Worm (Caenorhabditis elegans) whole organism, L3 larva: ENCODE data around the gene C56G2.22.

ENCODE experiments used
- R02D3.7 ChIP-seq: fragments of 150-350 bp; optimal IDR thresholded peaks from 2 replicates; lab custom pipeline; 2014; ENCODE audit warnings: missing biosample characterization, missing genetic modification characterization
- ceh-16 ChIP-seq: sonication (generic microtip); optimal IDR thresholded peaks from 2 replicates; lab custom pipeline; 2017; ENCODE audit warnings: missing biosample characterization, missing genetic modification characterization
- ceh-28 ChIP-seq: fragments of 150-350 bp; optimal IDR thresholded peaks from 2 replicates; lab custom pipeline; 2014; ENCODE audit warnings: missing biosample characterization, missing genetic modification reagents, missing genetic modification characterization
- ceh-82 ChIP-seq: fragments of 150-350 bp; optimal IDR thresholded peaks from 2 replicates; lab custom pipeline; 2014; ENCODE audit warnings: missing biosample characterization, missing genetic modification characterization
- elt-1 ChIP-seq: fragments of 150-350 bp; optimal IDR thresholded peaks from 2 replicates; lab custom pipeline; 2014; ENCODE audit warnings: missing biosample characterization, missing genetic modification characterization
- elt-2 ChIP-seq: sonication (generic microtip); optimal IDR thresholded peaks from 2 replicates; lab custom pipeline; 2016; ENCODE audit warnings: missing genetic modification reagents, mild to moderate bottlenecking, missing genetic modification characterization, missing compliant biosample characterization
- elt-3 ChIP-seq, 3 experiments: fragments of 150-350 bp in 1 of 3; sonication (generic microtip) in 2 of 3; optimal IDR thresholded peaks; 2 replicates in 2 of 3; 4 replicates in 1 of 3; lab custom pipeline; 2014 to 2017; ENCODE audit warnings: missing biosample characterization in 3 of 3, missing genetic modification characterization in 3 of 3
- eor-1 ChIP-seq, 2 experiments: fragments of 150-350 bp; optimal IDR thresholded peaks; 2 replicates each; lab custom pipeline; 2014 to 2018; ENCODE audit warnings: missing biosample characterization in 2 of 2, missing genetic modification characterization in 2 of 2
- fkh-10 ChIP-seq: sonication (generic microtip); optimal IDR thresholded peaks from 2 replicates; lab custom pipeline; 2017; ENCODE audit warnings: missing biosample characterization, missing genetic modification reagents, missing genetic modification characterization
- fkh-2 ChIP-seq: fragments of 150-350 bp; optimal IDR thresholded peaks from 2 replicates; lab custom pipeline; 2014; ENCODE audit warnings: missing biosample characterization, missing genetic modification reagents, missing genetic modification characterization
- fos-1 ChIP-seq: fragments of 150-350 bp; optimal IDR thresholded peaks from 2 replicates; lab custom pipeline; 2014; ENCODE audit warnings: missing biosample characterization, missing genetic modification characterization
- hmg-11 ChIP-seq: sonication (generic microtip); optimal IDR thresholded peaks from 2 replicates; lab custom pipeline; 2016; ENCODE audit warnings: missing genetic modification characterization, missing compliant biosample characterization
- jun-1 ChIP-seq: fragments of 150-350 bp; optimal IDR thresholded peaks from 2 replicates; lab custom pipeline; 2014; ENCODE audit warnings: missing biosample characterization, missing genetic modification reagents, missing genetic modification characterization
- lin-15B ChIP-seq: fragments of 150-350 bp; optimal IDR thresholded peaks from 2 replicates; lab custom pipeline; 2014; ENCODE audit warnings: missing biosample characterization, missing genetic modification characterization
- lin-39 ChIP-seq: fragments of 150-350 bp; optimal IDR thresholded peaks from 2 replicates; lab custom pipeline; 2018; ENCODE audit warnings: missing biosample characterization, missing genetic modification reagents, missing genetic modification characterization
- mdl-1 ChIP-seq: fragments of 150-350 bp; optimal IDR thresholded peaks from 2 replicates; lab custom pipeline; 2014; ENCODE audit warnings: missing biosample characterization, missing genetic modification characterization
- mml-1 ChIP-seq: fragments of 150-350 bp; sonication (generic microtip); optimal IDR thresholded peaks from 3 replicates; lab custom pipeline; 2014; ENCODE audit warnings: missing biosample characterization, missing genetic modification characterization
- nfya-1 ChIP-seq: sonication (generic microtip); optimal IDR thresholded peaks from 2 replicates; lab custom pipeline; 2017; ENCODE audit warnings: missing genetic modification characterization, mild to moderate bottlenecking, missing compliant biosample characterization, antibody characterized with exemption, moderate library complexity; ENCODE audit not compliant: insufficient read depth
- nhr-11 ChIP-seq: fragments of 150-350 bp; optimal IDR thresholded peaks from 2 replicates; lab custom pipeline; 2014; ENCODE audit warnings: missing biosample characterization, missing genetic modification characterization
- nhr-23 ChIP-seq: fragments of 150-350 bp; optimal IDR thresholded peaks from 2 replicates; lab custom pipeline; 2014; ENCODE audit warnings: missing biosample characterization, missing genetic modification reagents, missing genetic modification characterization
- nhr-25 ChIP-seq: sonication (generic microtip); optimal IDR thresholded peaks from 2 replicates; lab custom pipeline; 2017; ENCODE audit warnings: missing biosample characterization, missing genetic modification characterization
- nhr-28 ChIP-seq: fragments of 150-350 bp; optimal IDR thresholded peaks from 2 replicates; lab custom pipeline; 2014; ENCODE audit warnings: missing biosample characterization, missing genetic modification characterization
- nhr-43 ChIP-seq: sonication (generic microtip); optimal IDR thresholded peaks from 2 replicates; lab custom pipeline; 2016; ENCODE audit warnings: mild to moderate bottlenecking, missing genetic modification characterization, missing compliant biosample characterization; ENCODE audit not compliant: poor library complexity, severe bottlenecking
- nhr-67 ChIP-seq: fragments of 150-350 bp; optimal IDR thresholded peaks from 2 replicates; lab custom pipeline; 2014; ENCODE audit warnings: missing biosample characterization, missing genetic modification characterization
- pha-4 ChIP-seq: fragments of 150-350 bp; optimal IDR thresholded peaks from 2 replicates; lab custom pipeline; 2014; ENCODE audit warnings: missing biosample characterization, missing genetic modification reagents, missing genetic modification characterization
- pqm-1 ChIP-seq: fragments of 150-350 bp; optimal IDR thresholded peaks from 2 replicates; lab custom pipeline; 2017; ENCODE audit warnings: missing biosample characterization, missing genetic modification characterization, inconsistent platforms
- sea-2 ChIP-seq: fragments of 150-350 bp; sonication (generic microtip); optimal IDR thresholded peaks from 4 replicates; lab custom pipeline; 2014; ENCODE audit warnings: missing biosample characterization, missing genetic modification reagents, missing genetic modification characterization
- skn-1 ChIP-seq: fragments of 150-350 bp; optimal IDR thresholded peaks from 2 replicates; lab custom pipeline; 2014; ENCODE audit warnings: missing biosample characterization, missing genetic modification characterization
- snpc-4 ChIP-seq: fragments of 150-350 bp; optimal IDR thresholded peaks from 2 replicates; lab custom pipeline; 2014; ENCODE audit warnings: missing biosample characterization, missing genetic modification characterization
- tbx-2 ChIP-seq: sonication (generic microtip); optimal IDR thresholded peaks from 2 replicates; lab custom pipeline; 2016; ENCODE audit warnings: mild to moderate bottlenecking, missing genetic modification characterization, missing compliant biosample characterization
- unc-39 ChIP-seq: sonication (generic microtip); optimal IDR thresholded peaks from 4 replicates; lab custom pipeline; 2017; ENCODE audit warnings: missing biosample characterization, missing genetic modification characterization
- unc-62 ChIP-seq: fragments of 150-350 bp; sonication (generic microtip); optimal IDR thresholded peaks from 4 replicates; lab custom pipeline; 2014; ENCODE audit warnings: missing biosample characterization, missing genetic modification reagents, missing genetic modification characterization
- ztf-11 ChIP-seq: fragments of 150-350 bp; optimal IDR thresholded peaks from 2 replicates; lab custom pipeline; 2014; ENCODE audit warnings: missing biosample characterization, missing genetic modification characterization
- ztf-4 ChIP-seq: fragments of 150-350 bp; optimal IDR thresholded peaks from 2 replicates; lab custom pipeline; 2014; ENCODE audit warnings: missing biosample characterization, missing genetic modification characterization

The C56G2.22 gene

ce11 chrIII:6358704-6359103 lies 12.5 kb downstream of the C56G2.22 start:
- no peak for TF ChIP-seq fkh-2 (tag; lab: Kevin White, UChicago)
- no peak for TF ChIP-seq elt-3 (tag; optimal IDR thresholded peaks at IDR 0.05; lab: Kevin White, UChicago)
- TF ChIP-seq jun-1, result no peak
- no peak for TF ChIP-seq eor-1 (tag; optimal IDR thresholded peaks at IDR 0.05; lab: Kevin White, UChicago)
- TF ChIP-seq pqm-1 (tag; lab: Kevin White, UChicago), result no peak
- TF ChIP-seq ztf-11 (tag; lab: Kevin White, UChicago), result no peak
- TF ChIP-seq lin-15B (tag; lab: Kevin White, UChicago), result no peak
- no peak for TF ChIP-seq ceh-16
- no peak for TF ChIP-seq unc-39 (tag; lab: Kevin White, UChicago)
- no peak for TF ChIP-seq nhr-23 (tag; lab: Kevin White, UChicago)
- TF ChIP-seq tbx-2 (tag; lab: Kevin White, UChicago), result no peak

- TF ChIP-seq R02D3.7 (tag; lab: Kevin White, UChicago) (no peak), nhr-25 (peak; percentile 59), jun-1 (peak; percentile 31), ceh-82 (no peak), fkh-10 (GFP tag; lab: Kevin White, UChicago) (no peak), unc-39 (tag; lab: Kevin White, UChicago) (no peak), lin-39 (tag; lab: Kevin White, UChicago) (no peak), ztf-4 (tag; lab: Kevin White, UChicago) (no peak)
Measured at ce11 chrIII:6359171-6359854, 13.1 kb downstream of the C56G2.22 start.

- TF ChIP-seq nhr-43 (tag; lab: Kevin White, UChicago) (peak; percentile 42), elt-3 (tag; optimal IDR thresholded peaks at IDR 0.05; lab: Kevin White, UChicago) (no peak), lin-39 (tag; lab: Kevin White, UChicago) (peak; percentile 44), elt-2 (tag; lab: Kevin White, UChicago) (no peak), elt-1 (tag; lab: Kevin White, UChicago) (peak; percentile 49), nhr-25 (no peak), ceh-28 (no peak), mdl-1 (tag; lab: Kevin White, UChicago) (no peak), nfya-1 (tag; lab: Kevin White, UChicago) (peak; percentile 42)
Measured at ce11 chrIII:6360114-6360513, 13.9 kb downstream of the C56G2.22 start.

- TF ChIP-seq nfya-1 (tag; lab: Kevin White, UChicago), result no peak
- TF ChIP-seq elt-1 (tag; lab: Kevin White, UChicago), result peak; percentile 24
- peak; percentile 29 for TF ChIP-seq nhr-43 (tag; lab: Kevin White, UChicago)
- no peak for TF ChIP-seq fkh-10 (GFP tag; lab: Kevin White, UChicago)
- TF ChIP-seq ztf-4 (tag; lab: Kevin White, UChicago), result no peak
- TF ChIP-seq elt-2 (tag; lab: Kevin White, UChicago), result peak; percentile 61
- no peak for TF ChIP-seq snpc-4 (tag; lab: Kevin White, UChicago)
- no peak for TF ChIP-seq nhr-28 (tag; lab: Kevin White, UChicago)
- no peak for TF ChIP-seq ceh-16
- TF ChIP-seq hmg-11 (tag; lab: Kevin White, UChicago), result no peak
- peak; percentile 52 for TF ChIP-seq nhr-23 (tag; lab: Kevin White, UChicago)
- no peak for TF ChIP-seq ztf-11 (tag; lab: Kevin White, UChicago)
- no peak for TF ChIP-seq nhr-11 (tag; lab: Kevin White, UChicago)
Measured at ce11 chrIII:6360825-6361224, 14.6 kb downstream of the C56G2.22 start.

- TF ChIP-seq jun-1 (peak; percentile 19), fkh-2 (tag; lab: Kevin White, UChicago) (no peak), ceh-82 (no peak), elt-3 (tag; optimal IDR thresholded peaks at IDR 0.05; lab: Kevin White, UChicago) (no peak), elt-2 (tag; lab: Kevin White, UChicago) (peak; percentile 97), sea-2 (GFP tag; lab: Kevin White, UChicago) (no peak), ztf-11 (tag; lab: Kevin White, UChicago) (no peak), pha-4 (peak; percentile 59), mml-1 (tag; lab: Kevin White, UChicago) (no peak), skn-1 (tag; lab: Kevin White, UChicago) (peak; percentile 21), fos-1 (no peak), pqm-1 (tag; lab: Kevin White, UChicago) (peak; percentile 98), unc-62 (GFP tag; lab: Kevin White, UChicago) (no peak), nhr-23 (tag; lab: Kevin White, UChicago) (no peak), eor-1 (tag; optimal IDR thresholded peaks at IDR 0.05; lab: Kevin White, UChicago) (no peak), nhr-67 (tag; lab: Kevin White, UChicago) (no peak), ceh-16 (no peak)
Measured at ce11 chrIII:6361560-6361959, 15.3 kb downstream of the C56G2.22 start.
